Fruit fly (Drosophila melanogaster) whole organism, embryonic: ENCODE measurements around the gene CG7231.

Source experiments
- Atf6 ChIP-seq: fragments of 200-800 bp; sonication (Bioruptor generic); IDR thresholded peaks from 2 replicates; pipeline ENCODE4 v1.3.6; 2022; ENCODE audit warnings: missing biosample characterization, missing genetic modification characterization
- B-H1 ChIP-seq: fragments of 200-800 bp; sonication (Bioruptor generic); IDR thresholded peaks from 3 replicates; pipeline ENCODE4 v1.3.6; 2022; ENCODE audit warnings: missing biosample characterization, missing genetic modification characterization
- CG10431 ChIP-seq: fragments of 200-800 bp; sonication (Bioruptor generic); optimal IDR thresholded peaks from 3 replicates; lab custom pipeline; 2018; ENCODE audit warnings: missing biosample characterization, mild to moderate bottlenecking, missing genetic modification characterization
- CG11695 ChIP-seq: fragments of 200-800 bp; sonication (Bioruptor generic); IDR thresholded peaks from 3 replicates; pipeline ENCODE4 v1.3.6; 2022; ENCODE audit warnings: missing biosample characterization, missing genetic modification characterization
- CG14860 ChIP-seq: fragments of 200-800 bp; sonication (Bioruptor generic); IDR thresholded peaks from 3 replicates; pipeline ENCODE4 v1.3.6; 2022; ENCODE audit warnings: missing biosample characterization, missing genetic modification characterization; ENCODE audit not compliant: partially characterized antibody
- CG17361 ChIP-seq: fragments of 200-800 bp; sonication (Bioruptor generic); IDR thresholded peaks from 3 replicates; pipeline ENCODE4 v1.3.6; 2022; ENCODE audit warnings: missing biosample characterization, missing genetic modification characterization
- CG18619 ChIP-seq: fragments of 200-800 bp; sonication (Bioruptor generic); optimal IDR thresholded peaks from 3 replicates; lab custom pipeline; 2017; ENCODE audit warnings: missing biosample characterization, mild to moderate bottlenecking, missing genetic modification characterization
- CG2712 ChIP-seq: fragments of 200-800 bp; optimal IDR thresholded peaks from 3 replicates; lab custom pipeline; 2019; ENCODE audit warnings: missing biosample characterization, mild to moderate bottlenecking, missing genetic modification characterization, moderate library complexity
- CG30020 ChIP-seq: fragments of 200-800 bp; optimal IDR thresholded peaks from 2 replicates; lab custom pipeline; 2019; ENCODE audit warnings: missing biosample characterization, mild to moderate bottlenecking, missing genetic modification characterization, moderate library complexity
- CG3163 ChIP-seq: fragments of 200-800 bp; sonication (Bioruptor generic); optimal IDR thresholded peaks from 3 replicates; lab custom pipeline; 2016; ENCODE audit warnings: missing biosample characterization, missing genetic modification characterization
- CG34422 ChIP-seq: fragments of 200-800 bp; sonication (Bioruptor generic); IDR thresholded peaks from 3 replicates; pipeline ENCODE4 v1.3.6; 2022; ENCODE audit warnings: missing biosample characterization, missing genetic modification characterization
- CG4424 ChIP-seq: fragments of 200-800 bp; sonication (Bioruptor generic); optimal IDR thresholded peaks from 3 replicates; lab custom pipeline; 2016; ENCODE audit warnings: missing biosample characterization, missing genetic modification characterization
- CG4617 ChIP-seq: fragments of 200-800 bp; sonication (Bioruptor generic); optimal IDR thresholded peaks from 3 replicates; lab custom pipeline; 2016; ENCODE audit warnings: missing biosample characterization, missing genetic modification characterization, borderline replicate concordance
- CG6689 ChIP-seq: fragments of 200-800 bp; sonication (Bioruptor generic); IDR thresholded peaks from 2 replicates; pipeline ENCODE4 v1.3.6; 2022; ENCODE audit warnings: missing biosample characterization, missing genetic modification characterization
- CG7556 ChIP-seq: fragments of 200-800 bp; sonication (Bioruptor generic); optimal IDR thresholded peaks from 2 replicates; lab custom pipeline; 2017; ENCODE audit warnings: missing biosample characterization, mild to moderate bottlenecking, missing genetic modification characterization
- CG7987 ChIP-seq: fragments of 200-800 bp; sonication (Bioruptor generic); optimal IDR thresholded peaks from 2 replicates; lab custom pipeline; 2018; ENCODE audit warnings: missing biosample characterization, mild to moderate bottlenecking, missing genetic modification characterization, moderate library complexity
- CG8359 ChIP-seq: fragments of 200-800 bp; sonication (Bioruptor generic); optimal IDR thresholded peaks from 2 replicates; lab custom pipeline; 2017; ENCODE audit warnings: missing biosample characterization, mild to moderate bottlenecking, missing genetic modification characterization, borderline replicate concordance
- CG8765 ChIP-seq: fragments of 200-800 bp; sonication (Bioruptor generic); IDR thresholded peaks from 2 replicates; pipeline ENCODE4 v1.3.6; 2022; ENCODE audit warnings: missing biosample characterization, missing genetic modification characterization
- Dbx ChIP-seq: fragments of 200-800 bp; sonication (Bioruptor generic); IDR thresholded peaks from 3 replicates; pipeline ENCODE4 v1.3.6; 2022; ENCODE audit warnings: missing biosample characterization, missing genetic modification characterization
- Dref ChIP-seq: fragments of 200-800 bp; sonication (Bioruptor generic); IDR thresholded peaks from 2 replicates; pipeline ENCODE4 v1.3.6; 2022; ENCODE audit warnings: missing biosample characterization, missing genetic modification characterization
- Elba2 ChIP-seq: fragments of 200-800 bp; sonication (Bioruptor generic); optimal IDR thresholded peaks from 3 replicates; lab custom pipeline; 2016; ENCODE audit warnings: missing biosample characterization, missing genetic modification characterization
- Fer2 ChIP-seq: fragments of 200-800 bp; sonication (Bioruptor generic); optimal IDR thresholded peaks from 2 replicates; lab custom pipeline; 2018; ENCODE audit warnings: missing biosample characterization, mild to moderate bottlenecking, missing genetic modification characterization, moderate library complexity
- HLH3B ChIP-seq: fragments of 200-800 bp; sonication (Bioruptor generic); IDR thresholded peaks from 2 replicates; pipeline ENCODE4 v1.3.6; 2022; ENCODE audit warnings: missing biosample characterization, missing genetic modification characterization
- Lhr ChIP-seq: fragments of 200-800 bp; sonication (Bioruptor generic); optimal IDR thresholded peaks from 3 replicates; lab custom pipeline; 2017; ENCODE audit warnings: mild to moderate bottlenecking, missing biosample characterization, missing genetic modification reagents, missing genetic modification characterization
- MBD-R2 ChIP-seq: fragments of 200-800 bp; sonication (Bioruptor generic); IDR thresholded peaks from 2 replicates; pipeline ENCODE4 v1.3.6; 2022; ENCODE audit warnings: missing biosample characterization, missing genetic modification characterization
- Max ChIP-seq: fragments of 200-800 bp; sonication (Bioruptor generic); optimal IDR thresholded peaks from 2 replicates; lab custom pipeline; 2016; ENCODE audit warnings: missing biosample characterization, mild to moderate bottlenecking, missing genetic modification characterization
- NFAT ChIP-seq: fragments of 200-800 bp; sonication (Bioruptor generic); IDR thresholded peaks from 2 replicates; pipeline ENCODE4 v1.3.6; 2022; ENCODE audit warnings: missing biosample characterization, missing genetic modification characterization
- Oli ChIP-seq: fragments of 200-800 bp; sonication (Bioruptor generic); optimal IDR thresholded peaks from 2 replicates; lab custom pipeline; 2018; ENCODE audit warnings: missing biosample characterization, mild to moderate bottlenecking, missing genetic modification characterization, moderate library complexity
- Ravus ChIP-seq: fragments of 200-800 bp; sonication (Bioruptor generic); IDR thresholded peaks from 2 replicates; pipeline ENCODE4 v1.3.6; 2022; ENCODE audit warnings: missing biosample characterization, missing genetic modification characterization
- Sry-δ ChIP-seq: fragments of 200-800 bp; sonication (Bioruptor generic); optimal IDR thresholded peaks from 2 replicates; lab custom pipeline; 2016; ENCODE audit warnings: missing biosample characterization, missing genetic modification characterization
- Tbp ChIP-seq: fragments of >200 bp; optimal IDR thresholded peaks from 2 replicates; lab custom pipeline; 2018; ENCODE audit warnings: missing biosample characterization, missing genetic modification characterization
- Vsx1 ChIP-seq: fragments of 200-800 bp; sonication (Bioruptor generic); optimal IDR thresholded peaks from 2 replicates; lab custom pipeline; 2017; ENCODE audit warnings: missing biosample characterization, mild to moderate bottlenecking, missing genetic modification characterization, missing genetic modification reagents
- bsh ChIP-seq, 2 experiments: fragments of 200-800 bp; sonication (Bioruptor generic); optimal IDR thresholded peaks; 2 replicates each; lab custom pipeline; 2017 to 2018; ENCODE audit warnings: mild to moderate bottlenecking in 2 of 2, missing biosample characterization in 2 of 2, missing genetic modification characterization in 2 of 2, moderate library complexity in 1 of 2
- cg ChIP-seq: fragments of 200-800 bp; sonication (Bioruptor generic); optimal IDR thresholded peaks from 3 replicates; lab custom pipeline; 2019; ENCODE audit warnings: missing biosample characterization, mild to moderate bottlenecking, missing genetic modification characterization, moderate library complexity
- chm ChIP-seq: fragments of 200-800 bp; sonication (Bioruptor generic); IDR thresholded peaks from 2 replicates; pipeline ENCODE4 v1.3.6; 2022; ENCODE audit warnings: missing biosample characterization, missing genetic modification characterization
- ftz-f1 ChIP-seq: fragments of 200-800 bp; sonication (Bioruptor generic); optimal IDR thresholded peaks from 2 replicates; lab custom pipeline; 2016; ENCODE audit warnings: missing biosample characterization, missing genetic modification characterization
- jumu ChIP-seq: fragments of 200-800 bp; sonication (Bioruptor generic); optimal IDR thresholded peaks from 3 replicates; lab custom pipeline; 2016; ENCODE audit warnings: missing biosample characterization, missing genetic modification characterization
- odd ChIP-seq: fragments of 200-800 bp; sonication (Bioruptor generic); optimal IDR thresholded peaks from 2 replicates; lab custom pipeline; 2017; ENCODE audit warnings: missing biosample characterization, mild to moderate bottlenecking, missing genetic modification characterization
- org-1 ChIP-seq: fragments of 200-800 bp; sonication (Bioruptor generic); optimal IDR thresholded peaks from 2 replicates; lab custom pipeline; 2017; ENCODE audit warnings: missing biosample characterization, missing genetic modification characterization
- pho ChIP-seq: fragments of 200-800 bp; sonication (Bioruptor generic); optimal IDR thresholded peaks from 2 replicates; lab custom pipeline; 2016; ENCODE audit warnings: missing biosample characterization, missing genetic modification characterization
- pnt ChIP-seq: fragments of 200-800 bp; sonication (Bioruptor generic); optimal IDR thresholded peaks from 3 replicates; lab custom pipeline; 2016; ENCODE audit warnings: missing biosample characterization, missing genetic modification characterization
- prd ChIP-seq, 3 experiments: fragments of >200 bp in 2 of 3; fragments of 200-800 bp in 1 of 3; sonication (Bioruptor generic) in 1 of 3; optimal IDR thresholded peaks in 2 of 3; IDR thresholded peaks in 1 of 3; 2 replicates in 2 of 3; 3 replicates in 1 of 3; pipeline versions ENCODE4 v1.3.6 to Lab custom; 2017 to 2022; ENCODE audit warnings: missing biosample characterization in 1 of 3, missing genetic modification characterization in 1 of 3
- scrt ChIP-seq: fragments of 200-800 bp; sonication (Bioruptor generic); optimal IDR thresholded peaks from 2 replicates; lab custom pipeline; 2018; ENCODE audit warnings: missing biosample characterization, mild to moderate bottlenecking, missing genetic modification characterization, moderate library complexity
- sd ChIP-seq: fragments of 200-800 bp; sonication (Bioruptor generic); optimal IDR thresholded peaks from 3 replicates; lab custom pipeline; 2018; ENCODE audit warnings: missing biosample characterization, mild to moderate bottlenecking, missing genetic modification characterization, moderate library complexity
- sens-2 ChIP-seq: fragments of 200-800 bp; sonication (Bioruptor generic); IDR thresholded peaks from 2 replicates; pipeline ENCODE4 v1.3.6; 2022; ENCODE audit warnings: missing biosample characterization, missing genetic modification characterization
- slbo ChIP-seq: fragments of 200-800 bp; sonication (Bioruptor generic); IDR thresholded peaks from 2 replicates; pipeline ENCODE4 v1.3.6; 2022; ENCODE audit warnings: missing biosample characterization, missing genetic modification characterization
- twi ChIP-seq: fragments of 200-800 bp; optimal IDR thresholded peaks from 2 replicates; lab custom pipeline; 2019; ENCODE audit warnings: missing biosample characterization, mild to moderate bottlenecking, missing genetic modification characterization, moderate library complexity
- unc-4 ChIP-seq: fragments of 200-800 bp; sonication (Bioruptor generic); IDR thresholded peaks from 2 replicates; pipeline ENCODE4 v1.3.6; 2022; ENCODE audit warnings: missing biosample characterization, missing genetic modification characterization; ENCODE audit not compliant: partially characterized antibody

CG7231 gene

dm6 chr2L:7957068-7957868 lies 26.5 kb upstream of the CG7231 start (continued):
- TF ChIP-seq CG34422 (GFP tag; lab: Robert Waterston, UW) (no peak), pho (GFP tag; lab: Kevin White, UChicago) (no peak), HLH3B (GFP tag; lab: Robert Waterston, UW) (peak; percentile 70), B-H1 (GFP tag; lab: Robert Waterston, UW) (no peak), CG10431 (no peak), Dref (GFP tag; lab: Robert Waterston, UW) (no peak), CG8765 (GFP tag; lab: Robert Waterston, UW) (no peak), Ravus (GFP tag; lab: Robert Waterston, UW) (no peak), cg (GFP tag; lab: Kevin White, UChicago) (peak; percentile 37), Tbp (GFP tag; lab: Kevin White, UChicago) (no peak), Elba2 (GFP tag; lab: Kevin White, UChicago) (no peak), CG4617 (GFP tag; lab: Kevin White, UChicago) (no peak), CG17361 (peak; percentile 67; the same call in 2 of the 3 replicates), sd (tag; lab: Kevin White, UChicago) (peak; percentile 5), slbo (GFP tag; lab: Robert Waterston, UW) (peak; percentile 61), ftz-f1 (GFP tag; lab: Kevin White, UChicago) (no peak), CG2712 (tag; lab: Kevin White, UChicago) (peak; percentile 42), bsh (GFP tag; optimal IDR thresholded peaks at IDR 0.05; lab: Kevin White, UChicago) (peak in 1 of 2 experiments; percentile 16), Dbx (GFP tag; lab: Robert Waterston, UW) (peak; percentile 38; the same call in 1 of the 3 replicates), Vsx1 (GFP tag; lab: Kevin White, UChicago) (peak; percentile 10), org-1 (GFP tag; lab: Kevin White, UChicago) (peak; percentile 65), MBD-R2 (GFP tag; lab: Robert Waterston, UW) (no peak), Lhr (GFP tag; lab: Kevin White, UChicago) (no peak), CG3163 (GFP tag; lab: Kevin White, UChicago) (no peak), CG6689 (peak; percentile 67), CG8359 (no peak), prd (optimal IDR thresholded peaks at IDR 0.05; lab: Kevin White, UChicago) (no peak), prd (GFP tag; IDR thresholded peaks at IDR 0.05; lab: Robert Waterston, UW) (peak; percentile 37; the same call in 2 of the 3 replicates), Oli (peak; percentile 68), CG7556 (peak; percentile 78), pnt (GFP tag; lab: Kevin White, UChicago) (no peak), odd (GFP tag; lab: Kevin White, UChicago) (peak; percentile 78), Atf6 (GFP tag; lab: Robert Waterston, UW) (peak; percentile 69; the same call in 1 of the 2 replicates), unc-4 (GFP tag; lab: Robert Waterston, UW) (no peak), scrt (no peak), CG11695 (peak; percentile 55; the same call in 2 of the 3 replicates), chm (no peak), sens-2 (no peak; the same call in 1 of the 2 replicates), CG4424 (GFP tag; lab: Kevin White, UChicago) (peak; percentile 31), Sry-δ (no peak), CG14860 (no peak), CG30020 (no peak), jumu (GFP tag; lab: Kevin White, UChicago) (no peak), CG7987 (no peak), twi (tag; lab: Kevin White, UChicago) (peak; percentile 26), Max (GFP tag; lab: Kevin White, UChicago) (peak; percentile 6), Fer2 (tag; lab: Kevin White, UChicago) (no peak), NFAT (GFP tag; lab: Robert Waterston, UW) (0 out of 2 replicates have a peak, but pooled peaks have one; percentile 11), CG18619 (GFP tag; lab: Kevin White, UChicago) (peak; percentile 70)
